Worm (Caenorhabditis elegans) whole organism, L1 larva: ENCODE measurements around the gene M106.2.

Experiments
- C34B4.2 ChIP-seq: sonication (generic microtip); optimal IDR thresholded peaks from 2 replicates; lab custom pipeline; 2017; ENCODE audit warnings: mild to moderate bottlenecking, missing genetic modification characterization, missing compliant biosample characterization
- F16B12.6 ChIP-seq: fragments of 150-350 bp; optimal IDR thresholded peaks from 2 replicates; lab custom pipeline; 2014; ENCODE audit warnings: missing biosample characterization, missing genetic modification characterization
- Y116A8C.19 ChIP-seq: sonication (generic microtip); optimal IDR thresholded peaks from 2 replicates; lab custom pipeline; 2016; ENCODE audit warnings: missing compliant biosample characterization, missing genetic modification characterization, borderline replicate concordance
- aha-1 ChIP-seq: fragments of 150-350 bp; optimal IDR thresholded peaks from 2 replicates; lab custom pipeline; 2014; ENCODE audit warnings: missing biosample characterization, missing genetic modification characterization
- blmp-1 ChIP-seq: fragments of 150-350 bp; optimal IDR thresholded peaks from 2 replicates; lab custom pipeline; 2014; ENCODE audit warnings: missing biosample characterization, missing genetic modification characterization
- ceh-82 ChIP-seq, 3 experiments: fragments of 150-350 bp in 1 of 3; sonication (generic microtip) in 2 of 3; optimal IDR thresholded peaks; 2 replicates each; lab custom pipeline; 2014 to 2017; ENCODE audit warnings: missing biosample characterization in 3 of 3, missing genetic modification characterization in 3 of 3
- ceh-88 ChIP-seq: fragments of 200-800 bp; sonication (Bioruptor generic); IDR thresholded peaks from 2 replicates; pipeline ENCODE4 v1.3.6; 2022; ENCODE audit warnings: missing genetic modification characterization, missing compliant biosample characterization
- ceh-90 ChIP-seq: sonication (generic microtip); optimal IDR thresholded peaks from 2 replicates; lab custom pipeline; 2016; ENCODE audit warnings: missing genetic modification characterization, missing compliant biosample characterization
- dpl-1 ChIP-seq, 3 experiments: fragments of 150-350 bp in 2 of 3; sonication (generic microtip) in 1 of 3; optimal IDR thresholded peaks; 2 replicates each; lab custom pipeline; 2014 to 2017; ENCODE audit warnings: missing biosample characterization in 3 of 3, missing genetic modification characterization in 3 of 3, missing genetic modification reagents in 3 of 3
- dsc-1 ChIP-seq: sonication (generic microtip); optimal IDR thresholded peaks from 2 replicates; lab custom pipeline; 2016; ENCODE audit warnings: mild to moderate bottlenecking, missing genetic modification characterization, missing compliant biosample characterization
- egl-13 ChIP-seq: sonication (generic microtip); optimal IDR thresholded peaks from 2 replicates; lab custom pipeline; 2016; ENCODE audit warnings: missing genotype, missing genetic modification reagents, missing genetic modification characterization, missing compliant biosample characterization
- elt-2 ChIP-seq: sonication (generic microtip); optimal IDR thresholded peaks from 2 replicates; lab custom pipeline; 2016; ENCODE audit warnings: missing genetic modification characterization, mild to moderate bottlenecking, inconsistent platforms, missing compliant biosample characterization, missing genetic modification reagents
- elt-3 ChIP-seq, 6 experiments: fragments of 150-350 bp in 1 of 6; sonication (generic microtip); optimal IDR thresholded peaks; 2 replicates each; lab custom pipeline; 2017 to 2018; ENCODE audit warnings: missing biosample characterization in 6 of 6, missing genetic modification characterization in 6 of 6, inconsistent platforms in 1 of 6
- fkh-10 ChIP-seq: sonication (generic microtip); optimal IDR thresholded peaks from 2 replicates; lab custom pipeline; 2017; ENCODE audit warnings: missing biosample characterization, missing genetic modification reagents, missing genetic modification characterization
- fkh-4 ChIP-seq: sonication (generic microtip); optimal IDR thresholded peaks from 2 replicates; lab custom pipeline; 2016; ENCODE audit warnings: missing compliant biosample characterization, missing genetic modification characterization, borderline replicate concordance
- fos-1 ChIP-seq: fragments of 150-350 bp; optimal IDR thresholded peaks from 2 replicates; lab custom pipeline; 2014; ENCODE audit warnings: missing biosample characterization, missing genetic modification characterization
- hlh-4 ChIP-seq: sonication (generic microtip); optimal IDR thresholded peaks from 2 replicates; lab custom pipeline; 2016; ENCODE audit warnings: mild to moderate bottlenecking, missing genetic modification characterization, missing compliant biosample characterization
- jun-1 ChIP-seq: fragments of 150-350 bp; optimal IDR thresholded peaks from 2 replicates; lab custom pipeline; 2014; ENCODE audit warnings: missing biosample characterization, missing genetic modification reagents, missing genetic modification characterization
- lin-13 ChIP-seq: fragments of 150-350 bp; optimal IDR thresholded peaks from 2 replicates; lab custom pipeline; 2014; ENCODE audit warnings: missing biosample characterization, missing genetic modification reagents, missing genetic modification characterization
- lin-39 ChIP-seq: fragments of 150-350 bp; optimal IDR thresholded peaks from 2 replicates; lab custom pipeline; 2014; ENCODE audit warnings: missing biosample characterization, missing genetic modification reagents, missing genetic modification characterization
- lir-3 ChIP-seq: sonication (generic microtip); optimal IDR thresholded peaks from 2 replicates; lab custom pipeline; 2016; ENCODE audit warnings: mild to moderate bottlenecking, missing genetic modification characterization, moderate library complexity, missing compliant biosample characterization; ENCODE audit not compliant: poor library complexity
- lsy-2 ChIP-seq, 2 experiments: fragments of 150-350 bp; optimal IDR thresholded peaks; 2 replicates each; lab custom pipeline; 2014; ENCODE audit warnings: missing biosample characterization in 2 of 2, missing genetic modification characterization in 2 of 2
- mdl-1 ChIP-seq, 2 experiments: fragments of 150-350 bp; optimal IDR thresholded peaks; 2 replicates each; lab custom pipeline; 2014 to 2017; ENCODE audit warnings: missing biosample characterization in 2 of 2, missing genetic modification characterization in 2 of 2, inconsistent platforms in 1 of 2
- mep-1 ChIP-seq: fragments of 150-350 bp; optimal IDR thresholded peaks from 2 replicates; lab custom pipeline; 2014; ENCODE audit warnings: missing biosample characterization, missing genetic modification characterization
- nhr-11 ChIP-seq: fragments of 150-350 bp; optimal IDR thresholded peaks from 2 replicates; lab custom pipeline; 2014; ENCODE audit warnings: missing biosample characterization, missing genetic modification characterization
- nhr-12 ChIP-seq: sonication (generic microtip); optimal IDR thresholded peaks from 2 replicates; lab custom pipeline; 2017; ENCODE audit warnings: missing biosample characterization, missing genetic modification characterization
- nhr-28 ChIP-seq: fragments of 150-350 bp; optimal IDR thresholded peaks from 2 replicates; lab custom pipeline; 2014; ENCODE audit warnings: missing biosample characterization, missing genetic modification characterization
- nhr-77 ChIP-seq: fragments of 150-350 bp; optimal IDR thresholded peaks from 2 replicates; lab custom pipeline; 2014; ENCODE audit warnings: missing biosample characterization, missing genetic modification characterization
- nhr-84 ChIP-seq: sonication (generic microtip); optimal IDR thresholded peaks from 2 replicates; lab custom pipeline; 2017; ENCODE audit warnings: missing biosample characterization, missing genetic modification characterization
- nhr-85 ChIP-seq: sonication (generic microtip); peaks from one replicate; lab custom pipeline; 2016; ENCODE audit warnings: missing genetic modification characterization, inconsistent platforms, missing compliant biosample characterization
- nhr-90 ChIP-seq: sonication (generic microtip); optimal IDR thresholded peaks from 2 replicates; lab custom pipeline; 2016; ENCODE audit warnings: mild to moderate bottlenecking, missing genetic modification characterization, missing compliant biosample characterization; ENCODE audit not compliant: poor library complexity
- pag-3 ChIP-seq: sonication (generic microtip); optimal IDR thresholded peaks from 2 replicates; lab custom pipeline; 2017; ENCODE audit warnings: missing genetic modification characterization, mild to moderate bottlenecking, missing compliant biosample characterization, antibody characterized with exemption, borderline replicate concordance; ENCODE audit not compliant: insufficient read depth
- pax-3 ChIP-seq: fragments of 200-800 bp; sonication (Bioruptor generic); optimal IDR thresholded peaks from 2 replicates; lab custom pipeline; 2018; ENCODE audit warnings: mild to moderate bottlenecking, missing genetic modification characterization, moderate library complexity, missing compliant biosample characterization
- pqm-1 ChIP-seq: sonication (generic microtip); optimal IDR thresholded peaks from 3 replicates; lab custom pipeline; 2017; ENCODE audit warnings: missing biosample characterization, missing genetic modification characterization
- rnt-1 ChIP-seq: sonication (generic microtip); optimal IDR thresholded peaks from 2 replicates; lab custom pipeline; 2016; ENCODE audit warnings: mild to moderate bottlenecking, missing genetic modification characterization, moderate library complexity, missing compliant biosample characterization
- skn-1 ChIP-seq: fragments of 150-350 bp; optimal IDR thresholded peaks from 2 replicates; lab custom pipeline; 2014; ENCODE audit warnings: missing biosample characterization, missing genetic modification characterization
- snpc-4 ChIP-seq: fragments of 150-350 bp; optimal IDR thresholded peaks from 2 replicates; lab custom pipeline; 2014; ENCODE audit warnings: missing biosample characterization, missing genetic modification characterization
- sox-4 ChIP-seq: sonication (generic microtip); optimal IDR thresholded peaks from 2 replicates; lab custom pipeline; 2016; ENCODE audit warnings: missing genetic modification characterization, missing compliant biosample characterization
- sptf-1 ChIP-seq: fragments of 150-350 bp; optimal IDR thresholded peaks from 2 replicates; lab custom pipeline; 2014; ENCODE audit warnings: missing biosample characterization, missing genetic modification characterization
- sup-37 ChIP-seq: fragments of 200-800 bp; sonication (Bioruptor generic); optimal IDR thresholded peaks from 2 replicates; lab custom pipeline; 2018; ENCODE audit warnings: mild to moderate bottlenecking, missing genetic modification characterization, missing compliant biosample characterization
- swsn-7 ChIP-seq: sonication (generic microtip); optimal IDR thresholded peaks from 2 replicates; lab custom pipeline; 2016; ENCODE audit warnings: missing genetic modification characterization, missing compliant biosample characterization
- tbx-2 ChIP-seq: sonication (generic microtip); optimal IDR thresholded peaks from 2 replicates; lab custom pipeline; 2016; ENCODE audit warnings: missing genetic modification characterization, missing compliant biosample characterization
- tlp-1 ChIP-seq: fragments of 150-350 bp; optimal IDR thresholded peaks from 2 replicates; lab custom pipeline; 2014; ENCODE audit warnings: missing biosample characterization, missing genetic modification characterization
- unc-98 ChIP-seq: fragments of 200-800 bp; sonication (Bioruptor generic); IDR thresholded peaks from 2 replicates; pipeline ENCODE4 v1.3.6; 2022; ENCODE audit warnings: missing genetic modification characterization, missing compliant biosample characterization
- zag-1 ChIP-seq: fragments of 150-350 bp; optimal IDR thresholded peaks from 2 replicates; lab custom pipeline; 2014; ENCODE audit warnings: missing biosample characterization, missing genetic modification characterization
- ztf-11 ChIP-seq, 2 experiments: sonication (generic microtip); optimal IDR thresholded peaks; 2 replicates each; lab custom pipeline; 2016 to 2017; ENCODE audit warnings: missing genetic modification characterization in 2 of 2, missing biosample characterization in 1 of 2, missing compliant biosample characterization in 1 of 2

The M106.2 gene

ce11 chrII:10851110-10851509 lies 1.3 kb upstream of the M106.2 start (continued):
- peak; percentile 24 for TF ChIP-seq dsc-1
- TF ChIP-seq zag-1 (tag; lab: Kevin White, UChicago), result no peak
- peak; percentile 59 for TF ChIP-seq egl-13 (tag; lab: Kevin White, UChicago)
- peak; percentile 83 for TF ChIP-seq tbx-2
- peak; percentile 62 for TF ChIP-seq aha-1
- TF ChIP-seq F16B12.6 (tag; lab: Kevin White, UChicago), result no peak
- TF ChIP-seq ceh-90 (tag; lab: Kevin White, UChicago), result no peak
- no peak for TF ChIP-seq pqm-1 (tag; lab: Kevin White, UChicago)
- TF ChIP-seq ceh-82 (tag; optimal IDR thresholded peaks at IDR 0.05; lab: Kevin White, UChicago), result peak in 2 of 3 experiments; percentile 0 to 62
- peak; percentile 51 for TF ChIP-seq lir-3 (tag; lab: Kevin White, UChicago)
- peak; percentile 65 to 72 for TF ChIP-seq lsy-2 (tag; optimal IDR thresholded peaks at IDR 0.05; lab: Kevin White, UChicago)
- TF ChIP-seq blmp-1 (tag; lab: Kevin White, UChicago), result no peak
- TF ChIP-seq lin-39 (tag; lab: Kevin White, UChicago), result no peak
- no peak for TF ChIP-seq pag-3 (tag; lab: Kevin White, UChicago)
- TF ChIP-seq jun-1, result peak; percentile 47
- TF ChIP-seq nhr-77, result peak; percentile 22
- peak; percentile 63 for TF ChIP-seq skn-1 (tag; lab: Kevin White, UChicago)
- TF ChIP-seq dpl-1 (GFP tag; optimal IDR thresholded peaks at IDR 0.05; lab: Kevin White, UChicago), result peak; percentile 35 to 61 (median 55)
- peak; percentile 82 for TF ChIP-seq nhr-90 (tag; lab: Kevin White, UChicago)

ce11 chrII:10847057-10847456 lies 2.7 kb downstream of the M106.2 start:
- no peak for TF ChIP-seq nhr-28 (tag; lab: Kevin White, UChicago)
- TF ChIP-seq snpc-4 (tag; lab: Kevin White, UChicago), result peak; percentile 63
- TF ChIP-seq lin-13 (GFP tag; lab: Kevin White, UChicago), result no peak
- TF ChIP-seq nhr-84, result no peak

- TF ChIP-seq mdl-1 (tag; optimal IDR thresholded peaks at IDR 0.05; lab: Kevin White, UChicago), result no peak
- TF ChIP-seq tbx-2, result no peak
Observed at ce11 chrII:10843527-10843926, 6.3 kb downstream of the M106.2 start, which contains the start of gene M106.8. TSS of gene M106.8 (minus strand) at chrII:10843627.

ce11 chrII:10840067-10840466 lies 9.7 kb downstream of the M106.2 start:
- peak in 4 of 6 experiments; percentile 55 to 83 (median 64) for TF ChIP-seq elt-3 (tag; optimal IDR thresholded peaks at IDR 0.05; lab: Kevin White, UChicago)
- TF ChIP-seq nhr-12 (tag; lab: Kevin White, UChicago), result no peak
- TF ChIP-seq ceh-88 (GFP tag; lab: Robert Waterston, UW), result peak; percentile 59; the same call in 1 of the 2 replicates
- peak; percentile 82 for TF ChIP-seq mep-1
- peak; percentile 39 for TF ChIP-seq fkh-4 (tag; lab: Kevin White, UChicago)
- peak; percentile 86 for TF ChIP-seq swsn-7
- no peak for TF ChIP-seq pqm-1 (tag; lab: Kevin White, UChicago)
- no peak for TF ChIP-seq pag-3 (tag; lab: Kevin White, UChicago)
- no peak for TF ChIP-seq sptf-1
- TF ChIP-seq hlh-4 (tag; lab: Kevin White, UChicago), result no peak
- peak; percentile 78 for TF ChIP-seq fkh-10 (GFP tag; lab: Kevin White, UChicago)
- peak; percentile 82 for TF ChIP-seq fos-1 (tag; lab: Kevin White, UChicago)
- TF ChIP-seq Y116A8C.19 (tag; lab: Kevin White, UChicago), result no peak
- TF ChIP-seq ztf-11 (tag; optimal IDR thresholded peaks at IDR 0.05; lab: Kevin White, UChicago), result peak in 1 of 2 experiments; percentile 19
- TF ChIP-seq C34B4.2 (tag; lab: Kevin White, UChicago), result no peak
- peak; percentile 35 for TF ChIP-seq pax-3 (tag; lab: Kevin White, UChicago)
- TF ChIP-seq tlp-1 (tag; lab: Kevin White, UChicago), result no peak
- peak; percentile 58 to 70 (median 69) for TF ChIP-seq dpl-1 (GFP tag; optimal IDR thresholded peaks at IDR 0.05; lab: Kevin White, UChicago)
- peak; percentile 59 for TF ChIP-seq F16B12.6 (tag; lab: Kevin White, UChicago)
- peak; percentile 87 for TF ChIP-seq nhr-90 (tag; lab: Kevin White, UChicago)
- TF ChIP-seq sox-4 (tag; lab: Kevin White, UChicago), result peak; percentile 66
- peak; percentile 55 for TF ChIP-seq elt-2 (tag; lab: Kevin White, UChicago)
- 0 out of 2 replicates have a peak, but pooled peaks have one; percentile 25 for TF ChIP-seq unc-98 (GFP tag; lab: Robert Waterston, UW)
- peak; percentile 93 for TF ChIP-seq rnt-1
- no peak for TF ChIP-seq nhr-11
- peak; percentile 82 for TF ChIP-seq nhr-85 (tag; lab: Kevin White, UChicago)
- TF ChIP-seq skn-1 (tag; lab: Kevin White, UChicago), result peak; percentile 74
- TF ChIP-seq sup-37, result no peak
- TF ChIP-seq nhr-77, result peak; percentile 63
